Worm (Caenorhabditis elegans) whole organism, late embryonic: ENCODE data around the gene Y54G2A.45.

Experiments
- Y22D7AL.16 ChIP-seq: sonication (generic microtip); optimal IDR thresholded peaks from 2 replicates; lab custom pipeline; 2016; ENCODE audit warnings: missing genetic modification characterization, missing compliant biosample characterization
- ama-1 ChIP-seq: fragments of 150-350 bp; optimal IDR thresholded peaks from 2 replicates; lab custom pipeline; 2014
- dve-1 ChIP-seq: sonication (generic microtip); optimal IDR thresholded peaks from 2 replicates; lab custom pipeline; 2017; ENCODE audit warnings: antibody characterized with exemption, mild to moderate bottlenecking, missing genetic modification characterization, missing compliant biosample characterization
- fkh-10 ChIP-seq: fragments of 150-350 bp; optimal IDR thresholded peaks from 2 replicates; lab custom pipeline; 2014; ENCODE audit warnings: missing biosample characterization, missing genetic modification reagents, missing genetic modification characterization
- gmeb-2 ChIP-seq: sonication (generic microtip); optimal IDR thresholded peaks from 2 replicates; lab custom pipeline; 2016; ENCODE audit warnings: missing genetic modification characterization, inconsistent platforms, missing compliant biosample characterization
- nhr-11 ChIP-seq: fragments of 150-350 bp; optimal IDR thresholded peaks from 2 replicates; lab custom pipeline; 2014; ENCODE audit warnings: missing biosample characterization, missing genetic modification characterization
- pros-1 ChIP-seq: fragments of 150-350 bp; optimal IDR thresholded peaks from 2 replicates; lab custom pipeline; 2014; ENCODE audit warnings: missing biosample characterization, missing genetic modification reagents, missing genetic modification characterization
- rnt-1 ChIP-seq: sonication (generic microtip); optimal IDR thresholded peaks from 2 replicates; lab custom pipeline; 2016; ENCODE audit warnings: missing genetic modification characterization, missing compliant biosample characterization
- sdc-2 ChIP-seq: sonication (generic microtip); optimal IDR thresholded peaks from 2 replicates; lab custom pipeline; 2016; ENCODE audit warnings: missing genotype, missing genetic modification characterization, missing compliant biosample characterization
- tbx-2 ChIP-seq: sonication (generic microtip); optimal IDR thresholded peaks from 2 replicates; lab custom pipeline; 2016; ENCODE audit warnings: missing genetic modification characterization, missing compliant biosample characterization
- unc-55 ChIP-seq: sonication (generic microtip); optimal IDR thresholded peaks from 2 replicates; lab custom pipeline; 2017; ENCODE audit warnings: missing biosample characterization, missing genetic modification reagents, missing genetic modification characterization

DNA sequence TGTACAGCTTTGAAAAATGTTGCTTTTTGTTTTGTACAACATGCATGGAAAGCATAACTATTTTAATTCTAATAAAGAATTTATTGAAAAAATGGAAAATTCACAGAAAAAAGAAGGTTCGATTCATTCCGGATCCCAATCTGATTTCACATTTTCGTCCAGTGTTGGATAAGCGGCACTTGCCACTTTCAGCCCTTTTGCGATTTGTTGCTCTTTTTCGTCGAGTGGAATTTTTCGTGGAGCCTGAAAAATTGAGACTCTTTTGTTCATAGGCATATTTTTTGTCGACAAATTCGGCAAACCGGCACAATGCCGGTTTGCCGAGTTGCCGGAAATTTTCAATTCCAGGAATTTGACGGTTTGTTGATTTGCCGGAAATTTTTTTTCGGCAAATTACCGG, 46.0 kb downstream of the Y54G2A.45 start:
- TF ChIP-seq ama-1 (lab: Kevin White, UChicago) (no peak), dve-1 (tag; lab: Kevin White, UChicago) (no peak), rnt-1 (tag; lab: Kevin White, UChicago) (no peak), pros-1 (tag; lab: Kevin White, UChicago) (no peak), gmeb-2 (tag; lab: Kevin White, UChicago) (no peak), unc-55 (no peak), sdc-2 (tag; lab: Kevin White, UChicago) (no peak), nhr-11 (tag; lab: Kevin White, UChicago) (no peak), tbx-2 (tag; lab: Kevin White, UChicago) (no peak), fkh-10 (GFP tag; lab: Kevin White, UChicago) (no peak), Y22D7AL.16 (tag; lab: Kevin White, UChicago) (no peak)
